Fruit fly (Drosophila melanogaster): Measurements from ENCODE around the gene CG13622.
A peak's percentile ranks its signal among the peaks of the same experiment; 100 is the strongest.

DNA sequence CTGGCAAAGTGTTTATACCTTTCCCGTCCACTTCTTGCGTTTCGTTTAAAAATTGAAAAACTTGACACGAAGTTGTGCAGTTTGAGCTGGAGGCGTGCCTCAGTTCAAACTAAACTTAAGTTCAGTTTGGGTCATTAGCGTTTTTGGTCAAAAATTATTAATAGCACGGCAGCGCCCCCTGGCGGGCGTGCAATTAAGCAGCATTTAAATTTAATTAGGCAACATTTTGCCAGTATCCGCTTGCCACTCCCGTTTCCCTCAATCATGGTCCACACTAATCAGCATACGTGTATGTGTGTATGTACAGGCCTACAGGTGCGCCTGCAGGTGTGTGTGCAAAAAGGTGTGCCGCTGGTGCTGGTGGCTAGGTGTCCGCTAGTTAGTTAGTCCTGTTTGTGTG is 19.9 kb downstream of the CG13622 start:
- no peak for TF ChIP-seq CG8478 (optimal IDR thresholded peaks at IDR 0.05)
- TF ChIP-seq CTCF (optimal IDR thresholded peaks at IDR 0.05) = peak; percentile 59 to 70

Data from S2 (cell line).